Worm (Caenorhabditis elegans) whole organism, L2 larva: ENCODE data around the gene ZK54.3.

Experiments
- nhr-237 ChIP-seq: fragments of 150-350 bp; optimal IDR thresholded peaks from 2 replicates; lab custom pipeline; 2014; ENCODE audit warnings: missing biosample characterization, missing genetic modification characterization
- nhr-25 ChIP-seq: fragments of 150-350 bp; sonication (generic microtip); optimal IDR thresholded peaks from 3 replicates; lab custom pipeline; 2014; ENCODE audit warnings: missing biosample characterization, missing genetic modification characterization
- nhr-77 ChIP-seq: fragments of 150-350 bp; optimal IDR thresholded peaks from 2 replicates; lab custom pipeline; 2014; ENCODE audit warnings: missing biosample characterization, missing genetic modification characterization
- unc-62 ChIP-seq: fragments of 150-350 bp; optimal IDR thresholded peaks from 2 replicates; lab custom pipeline; 2014; ENCODE audit warnings: missing biosample characterization, missing genetic modification reagents, missing genetic modification characterization

- TF ChIP-seq nhr-77 (tag; lab: Kevin White, UChicago) (no peak), nhr-25 (tag; lab: Kevin White, UChicago) (no peak), nhr-237 (tag; lab: Kevin White, UChicago) (no peak), unc-62 (GFP tag; lab: Kevin White, UChicago) (no peak)
Observed at ce11 chrX:17428803-17429202, 38.0 kb downstream of the ZK54.3 start, which contains the start of gene pbo-6.
